Fruit fly (Drosophila melanogaster) whole organism, wandering third instar larva: Measurements from ENCODE around the gene Megf8.

Experiments used
- Abd-B ChIP-seq: fragments of >200 bp; optimal IDR thresholded peaks from 2 replicates; lab custom pipeline; 2017; ENCODE audit warnings: missing biosample characterization, missing genetic modification characterization
- CG32264 ChIP-seq: fragments of 200-800 bp; sonication (Bioruptor generic); optimal IDR thresholded peaks from 2 replicates; lab custom pipeline; 2016; ENCODE audit warnings: missing biosample characterization, missing genetic modification characterization
- CG9705 ChIP-seq: fragments of 200-800 bp; sonication (Bioruptor generic); optimal IDR thresholded peaks from 2 replicates; lab custom pipeline; 2018; ENCODE audit warnings: missing biosample characterization, mild to moderate bottlenecking, missing genetic modification characterization
- CrebA ChIP-seq: fragments of 200-800 bp; sonication (Bioruptor generic); optimal IDR thresholded peaks from 2 replicates; lab custom pipeline; 2016; ENCODE audit warnings: missing biosample characterization, mild to moderate bottlenecking, missing genetic modification characterization, borderline replicate concordance
- Dfd ChIP-seq: fragments of >200 bp; optimal IDR thresholded peaks from 2 replicates; lab custom pipeline; 2017; ENCODE audit warnings: missing biosample characterization, missing genetic modification characterization
- Dif ChIP-seq: fragments of 200-275, 200-300 bp; sonication (Bioruptor generic); optimal IDR thresholded peaks from 2 replicates; lab custom pipeline; 2018; ENCODE audit warnings: missing biosample characterization, missing genetic modification characterization; ENCODE audit not compliant: partially characterized antibody
- GATAd ChIP-seq: sonication (Bioruptor generic); optimal IDR thresholded peaks from 2 replicates; lab custom pipeline; 2016; ENCODE audit warnings: missing biosample characterization, missing genetic modification characterization
- HLH106 ChIP-seq: fragments of 200-800 bp; optimal IDR thresholded peaks from 3 replicates; lab custom pipeline; 2019; ENCODE audit warnings: missing biosample characterization, mild to moderate bottlenecking, missing genetic modification characterization, moderate library complexity
- Hnf4 ChIP-seq: fragments of 200-800 bp; sonication (Bioruptor generic); optimal IDR thresholded peaks from 2 replicates; lab custom pipeline; 2016; ENCODE audit warnings: missing biosample characterization, mild to moderate bottlenecking, missing genetic modification characterization
- Hr78 ChIP-seq: fragments of >200 bp; optimal IDR thresholded peaks from 2 replicates; lab custom pipeline; 2017; ENCODE audit warnings: missing biosample characterization, missing genetic modification characterization
- Hr83 ChIP-seq: fragments of 200-300 bp; sonication (Bioruptor generic); optimal IDR thresholded peaks from 2 replicates; lab custom pipeline; 2016; ENCODE audit warnings: missing biosample characterization, mild to moderate bottlenecking, missing genetic modification characterization, moderate library complexity; ENCODE audit not compliant: poor library complexity, severe bottlenecking
- Jra ChIP-seq: sonication (Bioruptor generic); optimal IDR thresholded peaks from 2 replicates; lab custom pipeline; 2016; ENCODE audit warnings: missing biosample characterization, missing genetic modification characterization
- Mio ChIP-seq: sonication (Bioruptor generic); optimal IDR thresholded peaks from 2 replicates; lab custom pipeline; 2016; ENCODE audit warnings: missing biosample characterization, missing genetic modification characterization
- Myc ChIP-seq: fragments of >200 bp; optimal IDR thresholded peaks from 2 replicates; lab custom pipeline; 2017
- N ChIP-seq: fragments of >200 bp; optimal IDR thresholded peaks from 2 replicates; lab custom pipeline; 2018; ENCODE audit warnings: missing biosample characterization, missing external identifiers, missing genetic modification characterization
- OdsH ChIP-seq: fragments of 200-800 bp; sonication (Bioruptor generic); optimal IDR thresholded peaks from 2 replicates; lab custom pipeline; 2016; ENCODE audit warnings: missing biosample characterization, mild to moderate bottlenecking, missing genetic modification characterization
- Rel ChIP-seq, 2 experiments: fragments of 200-800 bp; sonication (Bioruptor generic) in 1 of 2; optimal IDR thresholded peaks; 2 replicates in 1 of 2; 3 replicates in 1 of 2; lab custom pipeline; 2016 to 2019; ENCODE audit warnings: mild to moderate bottlenecking in 2 of 2, missing biosample characterization in 2 of 2, missing genetic modification characterization in 2 of 2, moderate library complexity in 1 of 2
- Sp1 ChIP-seq: fragments of 200-800 bp; sonication (Bioruptor generic); optimal IDR thresholded peaks from 3 replicates; lab custom pipeline; 2019; ENCODE audit warnings: missing biosample characterization, mild to moderate bottlenecking, missing genetic modification characterization, moderate library complexity
- Vsx2 ChIP-seq: fragments of 200-300, 225-300 bp; sonication (Bioruptor generic); optimal IDR thresholded peaks from 2 replicates; lab custom pipeline; 2018; ENCODE audit warnings: missing biosample characterization, missing genetic modification characterization; ENCODE audit not compliant: partially characterized antibody
- br ChIP-seq: fragments of 200-800 bp; sonication (Bioruptor generic); optimal IDR thresholded peaks from 2 replicates; lab custom pipeline; 2016; ENCODE audit warnings: missing biosample characterization, missing genetic modification characterization
- brk ChIP-seq: fragments of 200-800 bp; sonication (Bioruptor generic); optimal IDR thresholded peaks from 2 replicates; lab custom pipeline; 2016; ENCODE audit warnings: missing biosample characterization, mild to moderate bottlenecking, missing genetic modification characterization
- dl ChIP-seq, 2 experiments: fragments of 175-275, 200-275 bp in 1 of 2; fragments of 200-275 bp in 1 of 2; sonication (Bioruptor generic); optimal IDR thresholded peaks; lab custom pipeline; 2018; ENCODE audit warnings: mild to moderate bottlenecking in 2 of 2, missing biosample characterization in 2 of 2, missing genetic modification characterization in 2 of 2, moderate library complexity in 2 of 2; ENCODE audit not compliant: partially characterized antibody in 2 of 2, insufficient read depth in 1 of 2
- dmrt93B ChIP-seq: fragments of 200-800 bp; sonication (Bioruptor generic); optimal IDR thresholded peaks from 2 replicates; lab custom pipeline; 2018; ENCODE audit warnings: missing biosample characterization, mild to moderate bottlenecking, missing genetic modification characterization
- dsf ChIP-seq: sonication (Bioruptor generic); optimal IDR thresholded peaks from 2 replicates; lab custom pipeline; 2016; ENCODE audit warnings: missing biosample characterization, missing genetic modification characterization, borderline replicate concordance
- ey ChIP-seq: fragments of 200-800 bp; sonication (Bioruptor generic); optimal IDR thresholded peaks from 2 replicates; lab custom pipeline; 2016; ENCODE audit warnings: missing biosample characterization, missing genetic modification characterization
- foxo ChIP-seq, 2 experiments: fragments of 200-800 bp; sonication (Bioruptor generic); optimal IDR thresholded peaks; 2 replicates in 1 of 2; 3 replicates in 1 of 2; lab custom pipeline; 2016 to 2017; ENCODE audit warnings: missing biosample characterization in 2 of 2, missing genetic modification characterization in 2 of 2
- fru ChIP-seq: fragments of 200-800 bp; sonication (Bioruptor generic); optimal IDR thresholded peaks from 3 replicates; lab custom pipeline; 2016; ENCODE audit warnings: missing biosample characterization, mild to moderate bottlenecking, missing genetic modification characterization
- h ChIP-seq: fragments of 200-800 bp; sonication (Bioruptor generic); optimal IDR thresholded peaks from 3 replicates; lab custom pipeline; 2016; ENCODE audit warnings: missing biosample characterization, mild to moderate bottlenecking, missing genetic modification characterization
- jim ChIP-seq: fragments of 175-275, 200-325 bp; sonication (Bioruptor generic); optimal IDR thresholded peaks from 2 replicates; lab custom pipeline; 2016; ENCODE audit warnings: missing biosample characterization, mild to moderate bottlenecking, missing genetic modification characterization
- lola ChIP-seq: fragments of >200 bp; optimal IDR thresholded peaks from 2 replicates; lab custom pipeline; 2017; ENCODE audit warnings: missing biosample characterization, missing genetic modification characterization
- pan ChIP-seq: fragments of >200 bp; optimal IDR thresholded peaks from 2 replicates; lab custom pipeline; 2017
- psq ChIP-seq: fragments of 200-800 bp; sonication (Bioruptor generic); optimal IDR thresholded peaks from 3 replicates; lab custom pipeline; 2017; ENCODE audit warnings: missing biosample characterization, mild to moderate bottlenecking, missing genetic modification characterization, moderate library complexity
- rgr ChIP-seq: fragments of 200-800 bp; sonication (Bioruptor generic); optimal IDR thresholded peaks from 3 replicates; lab custom pipeline; 2016; ENCODE audit warnings: missing biosample characterization, mild to moderate bottlenecking, missing genetic modification characterization
- sage ChIP-seq: fragments of 200-800 bp; sonication (Bioruptor generic); optimal IDR thresholded peaks from 2 replicates; lab custom pipeline; 2016; ENCODE audit warnings: missing biosample characterization, mild to moderate bottlenecking, missing genetic modification characterization
- sv ChIP-seq: fragments of 200-800 bp; sonication (Bioruptor generic); optimal IDR thresholded peaks from 3 replicates; lab custom pipeline; 2016; ENCODE audit warnings: missing biosample characterization, missing genetic modification characterization
- tai ChIP-seq: sonication (Bioruptor generic); optimal IDR thresholded peaks from 2 replicates; lab custom pipeline; 2016; ENCODE audit warnings: missing biosample characterization, missing genetic modification characterization
- usp ChIP-seq: fragments of >200 bp; optimal IDR thresholded peaks from 2 replicates; lab custom pipeline; 2017; ENCODE audit warnings: missing biosample characterization, missing genetic modification characterization
- woc ChIP-seq: sonication (Bioruptor generic); optimal IDR thresholded peaks from 2 replicates; lab custom pipeline; 2016; ENCODE audit warnings: missing biosample characterization, mild to moderate bottlenecking, missing genetic modification characterization

The Megf8 gene

DNA sequence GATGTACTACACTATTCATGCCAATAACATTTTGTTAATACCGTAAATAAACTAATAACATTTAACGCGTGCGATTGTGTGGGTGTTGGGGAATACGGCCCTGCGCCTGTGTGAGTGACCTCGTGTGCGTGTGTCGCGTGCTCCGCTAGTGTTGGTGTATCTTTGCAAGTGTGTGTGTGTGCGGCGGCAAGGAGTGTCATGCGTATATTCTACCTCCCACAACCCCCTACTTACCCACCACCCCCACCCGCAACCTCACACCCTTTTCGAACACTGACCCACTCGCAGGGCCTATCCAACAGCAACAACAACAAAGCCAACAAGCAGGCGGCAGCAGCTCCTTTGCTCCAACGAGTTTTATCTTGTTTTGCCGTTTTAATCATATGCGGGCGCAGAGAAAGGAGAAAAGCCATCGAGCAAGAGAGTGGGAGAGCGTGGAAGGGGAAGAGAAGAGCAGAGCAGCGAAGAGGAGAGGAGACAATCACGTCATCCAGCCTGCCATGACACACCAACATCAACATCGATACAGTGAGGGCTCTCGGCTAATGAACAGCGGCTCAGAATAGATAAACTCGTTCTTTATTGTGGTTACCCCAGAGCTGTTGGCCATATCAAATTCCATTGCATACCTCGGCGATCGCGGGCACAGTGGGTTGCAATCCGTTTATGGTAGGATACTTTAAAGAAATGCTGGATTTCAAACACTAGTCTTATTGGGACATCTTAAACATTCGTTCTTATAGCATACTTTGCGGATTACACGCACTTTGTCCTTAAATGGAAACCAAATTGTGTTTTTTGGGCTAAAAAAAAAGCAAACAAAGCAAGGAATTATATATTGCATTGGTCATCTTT lies 41.3 kb downstream of the Megf8 start:
- TF ChIP-seq Dif (GFP tag; lab: Kevin White, UChicago), result peak; percentile 29
- TF ChIP-seq Jra (GFP tag; lab: Kevin White, UChicago), result no peak
- TF ChIP-seq Mio (GFP tag; lab: Kevin White, UChicago), result no peak
- peak; percentile 8 for TF ChIP-seq fru (GFP tag; lab: Kevin White, UChicago)
- no peak for TF ChIP-seq Dfd (GFP tag; lab: Kevin White, UChicago)
- no peak for TF ChIP-seq CrebA (GFP tag; lab: Kevin White, UChicago)
- TF ChIP-seq dsf (GFP tag; lab: Kevin White, UChicago), result no peak
- TF ChIP-seq brk, result no peak
- TF ChIP-seq psq (GFP tag; lab: Kevin White, UChicago), result no peak
- TF ChIP-seq GATAd (GFP tag; lab: Kevin White, UChicago), result no peak
- TF ChIP-seq sage (GFP tag; lab: Kevin White, UChicago), result no peak
- no peak for TF ChIP-seq Abd-B (GFP tag; lab: Kevin White, UChicago)
- peak; percentile 12 for TF ChIP-seq ey (GFP tag; lab: Kevin White, UChicago)
- TF ChIP-seq foxo (GFP tag; optimal IDR thresholded peaks at IDR 0.05; lab: Kevin White, UChicago), result peak in 1 of 2 experiments; percentile 16
- TF ChIP-seq CG9705 (GFP tag; lab: Kevin White, UChicago), result no peak
- TF ChIP-seq lola (GFP tag; lab: Kevin White, UChicago), result no peak
- TF ChIP-seq sv, result no peak
- TF ChIP-seq N (GFP tag; lab: Kevin White, UChicago), result peak; percentile 59
- no peak for TF ChIP-seq Hr83 (GFP tag; lab: Kevin White, UChicago)
- TF ChIP-seq Vsx2 (GFP tag; lab: Kevin White, UChicago), result no peak
- TF ChIP-seq Myc, result no peak
- no peak for TF ChIP-seq OdsH
- no peak for TF ChIP-seq CG32264
- TF ChIP-seq Hr78 (GFP tag; lab: Kevin White, UChicago), result no peak
- no peak for TF ChIP-seq Sp1 (GFP tag; lab: Kevin White, UChicago)
- no peak for TF ChIP-seq dmrt93B (GFP tag; lab: Kevin White, UChicago)
- peak; percentile 6 for TF ChIP-seq br (GFP tag; lab: Kevin White, UChicago)
- no peak for TF ChIP-seq Rel (GFP tag; optimal IDR thresholded peaks at IDR 0.05; lab: Kevin White, UChicago)
- no peak for TF ChIP-seq Rel (tag; optimal IDR thresholded peaks at IDR 0.05; lab: Kevin White, UChicago)
- TF ChIP-seq woc (GFP tag; lab: Kevin White, UChicago), result peak; percentile 14
- TF ChIP-seq Hnf4 (GFP tag; lab: Kevin White, UChicago), result no peak
- TF ChIP-seq rgr (GFP tag; lab: Kevin White, UChicago), result no peak
- no peak for TF ChIP-seq tai (GFP tag; lab: Kevin White, UChicago)
- no peak for TF ChIP-seq pan (lab: Kevin White, UChicago)
- peak; percentile 13 for TF ChIP-seq h (GFP tag; lab: Kevin White, UChicago)
- TF ChIP-seq dl (GFP tag; optimal IDR thresholded peaks at IDR 0.05; lab: Kevin White, UChicago; ENCODE audit: insufficient read depth in 1 of 2, partially characterized antibody in 2 of 2), result peak in 1 of 2 experiments; percentile 39
- no peak for TF ChIP-seq HLH106 (tag; lab: Kevin White, UChicago)
- no peak for TF ChIP-seq jim (GFP tag; lab: Kevin White, UChicago)
- no peak for TF ChIP-seq usp (GFP tag; lab: Kevin White, UChicago)
